Worm (Caenorhabditis elegans) whole organism, L4/young adult: ENCODE measurements around the gene R08D7.7.
"Not testable (repeated sequence)": the region's sequence is repeated elsewhere in the genome, so short reads cannot be mapped to it uniquely, and the experiment has no call there.

Experiments
- W03F9.2 ChIP-seq: fragments of 150-350 bp; optimal IDR thresholded peaks from 2 replicates; lab custom pipeline; 2014; ENCODE audit warnings: missing biosample characterization, missing genetic modification characterization
- dao-5 ChIP-seq: sonication (generic microtip); optimal IDR thresholded peaks from 2 replicates; lab custom pipeline; 2016; ENCODE audit warnings: missing genotype, missing genetic modification characterization, moderate library complexity, missing compliant biosample characterization
- him-1 ChIP-seq: sonication (generic microtip); optimal IDR thresholded peaks from 2 replicates; lab custom pipeline; 2016; ENCODE audit warnings: missing genotype, missing genetic modification reagents, missing genetic modification characterization, missing compliant biosample characterization

R08D7.7 gene

DNA sequence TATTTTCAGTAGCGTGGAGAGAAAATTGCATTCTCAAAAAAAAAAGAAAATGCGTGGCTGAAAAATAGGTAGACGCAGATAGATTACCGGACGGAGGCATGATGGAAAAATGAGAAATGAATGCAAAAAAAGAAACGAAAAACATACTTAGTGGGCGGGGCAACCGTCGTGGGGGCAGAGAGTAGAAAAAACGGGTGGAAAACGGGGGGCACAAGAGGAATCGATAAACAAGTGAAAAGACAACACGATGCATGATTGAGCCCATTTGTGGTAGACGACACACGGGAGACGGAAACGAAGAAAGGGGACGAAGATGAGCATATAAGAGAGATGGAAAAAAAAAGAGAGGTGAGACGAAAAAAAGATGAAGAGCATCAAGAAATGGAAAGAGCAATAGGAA is 1.3 kb upstream of the R08D7.7 start:
- TF ChIP-seq him-1 (tag; lab: Kevin White, UChicago) (no peak), W03F9.2 (no peak), dao-5 (tag; lab: Kevin White, UChicago) (no peak)

DNA sequence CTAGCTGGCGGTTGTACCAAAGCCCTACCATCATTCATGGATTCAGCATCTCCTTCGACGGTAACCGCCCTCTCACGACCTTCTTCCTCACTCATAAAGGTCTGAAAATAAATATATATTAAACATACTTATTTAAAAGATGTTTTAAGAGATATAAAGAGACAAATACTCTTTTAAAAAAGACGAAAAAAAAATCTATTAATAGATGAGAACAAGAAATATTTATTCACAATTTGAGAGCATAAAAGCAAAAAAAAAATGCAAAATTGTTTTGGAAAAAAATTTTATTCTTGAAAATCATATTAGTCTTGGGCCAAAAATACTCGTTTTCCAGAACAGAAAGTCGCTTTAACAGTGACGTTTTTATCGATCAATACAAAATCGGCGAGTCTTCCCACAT is 6.8 kb downstream of the R08D7.7 start, which contains the start of gene skat-1:
skat-1 (minus strand) TSS at position 101 of the 400 bp plus-strand sequence.
- TF ChIP-seq dao-5 (tag; lab: Kevin White, UChicago): no peak
- no peak for TF ChIP-seq W03F9.2
- no peak for TF ChIP-seq him-1 (tag; lab: Kevin White, UChicago)

DNA sequence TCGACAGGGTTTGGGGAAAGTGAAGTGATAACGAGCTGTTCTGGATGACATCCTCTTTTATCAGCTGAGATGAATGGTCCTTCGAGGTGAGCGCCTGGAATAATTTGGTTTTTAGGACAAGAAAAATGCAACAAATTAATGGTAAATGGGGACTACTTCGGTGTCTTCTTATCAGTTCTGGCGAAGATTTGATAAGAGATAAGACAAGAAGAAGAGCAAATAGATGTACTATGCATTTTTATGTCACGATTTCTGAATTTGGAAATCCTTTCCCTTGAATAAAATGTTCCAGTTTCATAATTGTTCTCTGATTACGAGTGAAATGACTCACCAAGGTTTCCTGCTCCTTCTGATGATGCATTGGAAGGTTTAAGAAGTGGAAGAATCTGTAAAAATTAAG is 8.0 kb downstream of the R08D7.7 start:
- TF ChIP-seq him-1 (tag; lab: Kevin White, UChicago) (no peak), dao-5 (tag; lab: Kevin White, UChicago) (no peak), W03F9.2 (no peak)

DNA sequence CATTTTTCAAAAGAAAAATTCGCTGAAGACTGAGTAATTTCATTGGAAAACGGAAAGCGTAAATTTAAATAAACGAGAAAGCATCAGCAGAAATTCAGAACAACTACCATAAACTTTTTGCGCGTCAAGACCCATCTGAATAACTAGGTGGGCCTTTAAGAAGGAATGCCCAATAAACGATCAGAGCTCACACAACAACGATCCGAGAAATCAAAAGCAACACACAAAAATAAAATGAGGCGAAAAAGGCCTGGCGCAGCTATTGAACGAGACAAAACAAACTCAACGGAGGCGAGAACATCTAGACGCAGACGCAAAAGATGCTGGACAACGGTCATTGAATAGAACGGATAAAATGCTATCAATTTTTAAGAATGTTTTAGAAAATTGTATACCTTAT is 9.0 kb downstream of the R08D7.7 start:
- TF ChIP-seq W03F9.2 (no peak), dao-5 (tag; lab: Kevin White, UChicago) (no peak), him-1 (tag; lab: Kevin White, UChicago) (no peak)

DNA sequence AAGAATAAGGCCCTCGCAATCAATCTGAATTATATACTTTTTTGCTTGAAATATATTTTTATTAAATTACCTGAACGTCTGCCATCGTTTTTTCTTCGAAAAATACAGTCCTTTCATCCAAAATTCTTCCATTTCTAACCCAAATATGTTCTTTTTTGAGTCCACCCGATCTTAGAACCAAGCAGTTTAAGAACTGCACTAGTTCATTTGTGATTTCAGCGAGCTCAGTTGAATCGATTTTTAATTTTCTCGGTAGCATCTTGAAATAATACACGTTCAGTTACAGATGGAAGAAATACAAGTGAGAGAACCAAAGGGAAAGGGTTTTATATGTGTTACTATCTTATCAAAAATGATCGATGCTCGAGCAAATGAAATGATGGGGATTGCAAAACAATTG is 9.7 kb downstream of the R08D7.7 start, which contains the start of gene F59B2.3:
F59B2.3 (minus strand) TSS at position 259 of the 400 bp plus-strand sequence.
- TF ChIP-seq dao-5 (tag; lab: Kevin White, UChicago) (no peak), W03F9.2 (no peak), him-1 (tag; lab: Kevin White, UChicago) (no peak)

DNA sequence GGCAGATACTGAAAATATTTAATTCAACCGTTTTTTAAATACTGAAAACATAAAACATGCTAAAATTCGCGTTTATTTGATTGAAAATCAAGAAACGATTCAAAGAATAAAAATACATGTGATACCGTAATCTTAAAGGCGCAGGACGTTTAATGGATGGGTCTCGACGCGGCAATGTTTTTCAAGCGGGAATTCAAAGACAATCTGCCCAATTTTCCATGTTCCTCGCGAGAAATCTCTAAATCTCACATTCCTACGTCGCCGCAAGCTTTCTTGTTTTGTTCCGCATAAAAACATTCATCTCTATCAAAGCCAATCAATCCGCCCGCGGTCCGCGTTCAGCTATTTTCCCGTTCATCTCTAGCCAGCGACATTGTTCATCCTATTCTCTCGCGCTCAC is 11.6 kb downstream of the R08D7.7 start:
- TF ChIP-seq him-1 (tag; lab: Kevin White, UChicago) (no peak), W03F9.2 (peak; percentile 22)

DNA sequence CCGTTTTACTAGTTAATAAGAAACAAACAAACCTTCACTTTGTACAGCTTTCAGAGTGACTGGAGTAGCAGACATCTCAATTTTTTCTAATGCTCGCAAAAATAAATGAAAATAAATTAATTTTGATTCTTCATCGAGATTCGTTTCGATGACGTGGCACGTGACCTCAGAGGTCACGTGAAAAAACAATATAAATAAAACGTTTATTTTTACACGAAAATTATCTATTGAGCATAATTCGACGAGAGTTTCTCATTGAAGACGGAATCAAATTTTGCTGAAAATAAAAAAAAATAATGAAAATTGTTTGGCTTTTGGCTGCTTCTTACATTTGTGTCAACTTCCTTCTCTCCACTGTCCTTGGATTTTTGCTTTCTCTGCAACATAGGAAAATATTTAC is 12.0 kb downstream of the R08D7.7 start, which contains the start of gene rpn-6.2:
rpn-6.2 (minus strand) TSS at position 101 of the 400 bp plus-strand sequence.
- TF ChIP-seq W03F9.2 (no peak), dao-5 (tag; lab: Kevin White, UChicago) (no peak), him-1 (tag; lab: Kevin White, UChicago) (no peak)

DNA sequence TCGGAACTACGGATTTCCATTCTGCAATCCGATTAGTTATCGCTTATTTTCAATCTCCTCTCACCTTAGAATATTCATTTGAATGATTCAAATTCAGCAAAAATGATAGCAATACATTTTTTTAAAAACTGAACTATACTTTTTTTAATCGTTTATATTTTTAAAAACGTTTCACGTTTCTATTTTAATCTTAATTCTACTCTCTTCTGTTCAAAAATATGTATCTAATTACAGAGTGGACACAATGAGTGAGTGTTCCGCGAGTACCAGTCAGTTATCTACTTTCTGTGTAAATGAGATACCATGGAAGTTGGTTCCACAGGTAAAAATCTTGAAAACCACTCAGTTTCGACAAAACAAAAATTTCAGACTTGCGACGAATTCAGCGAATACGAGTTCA is 12.7 kb downstream of the R08D7.7 start, which contains the start of the genes F59B2.15 and zif-1:
F59B2.15 (minus strand) TSS at position 101 of the 400 bp plus-strand sequence.
zif-1 (plus strand) TSS at position 235 of the 400 bp plus-strand sequence.
- TF ChIP-seq W03F9.2 (no peak), him-1 (tag; lab: Kevin White, UChicago) (no peak), dao-5 (tag; lab: Kevin White, UChicago) (no peak)

DNA sequence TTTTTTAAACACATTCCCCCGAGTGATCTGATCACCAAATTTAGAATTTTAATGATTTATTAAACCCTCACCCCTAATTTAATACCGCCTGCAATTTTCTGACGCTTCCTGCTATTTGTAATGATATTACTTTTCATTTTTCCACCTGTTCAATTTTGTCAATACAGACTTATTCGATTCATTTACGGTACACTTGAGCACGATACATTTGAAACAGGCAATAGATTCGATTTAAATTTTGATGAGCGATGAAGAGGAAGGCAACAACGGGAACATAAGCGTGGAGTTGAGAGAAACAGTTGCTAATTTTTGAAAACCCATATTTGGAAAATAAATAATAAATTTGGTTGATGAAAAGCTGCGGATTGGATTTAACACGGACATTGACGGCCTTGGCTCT is 14.8 kb downstream of the R08D7.7 start:
- TF ChIP-seq him-1 (tag; lab: Kevin White, UChicago): no peak
- TF ChIP-seq dao-5 (tag; lab: Kevin White, UChicago): no peak
- no peak for TF ChIP-seq W03F9.2

DNA sequence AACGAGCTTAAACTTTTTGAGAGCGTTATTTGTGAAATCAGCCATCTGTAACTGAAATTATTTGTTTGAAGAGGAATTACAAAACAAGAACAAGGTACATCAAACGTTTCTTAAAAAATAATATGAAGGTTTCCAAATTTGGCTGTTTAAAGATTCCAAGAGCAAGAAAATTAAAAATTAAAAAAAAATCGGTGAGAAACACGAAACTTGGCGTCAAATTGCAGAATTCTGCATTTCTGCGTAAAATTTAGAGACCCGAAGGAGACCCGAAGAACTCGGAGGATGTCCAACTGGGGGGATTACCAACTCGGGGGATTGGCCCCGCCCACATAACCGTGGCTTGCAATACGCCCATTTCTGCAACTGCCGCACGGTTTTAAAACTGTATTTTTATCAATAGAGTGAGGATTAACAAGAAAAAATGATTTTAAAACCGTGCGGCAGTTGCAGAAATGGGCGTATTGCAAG is 16.1 kb downstream of the R08D7.7 start, which contains the start of gene rab-6.1:
rab-6.1 (minus strand) TSS at position 51 of the 468 bp plus-strand sequence.
- TF ChIP-seq W03F9.2; dao-5 (tag; lab: Kevin White, UChicago); him-1 (tag; lab: Kevin White, UChicago): not testable (repeated sequence)

DNA sequence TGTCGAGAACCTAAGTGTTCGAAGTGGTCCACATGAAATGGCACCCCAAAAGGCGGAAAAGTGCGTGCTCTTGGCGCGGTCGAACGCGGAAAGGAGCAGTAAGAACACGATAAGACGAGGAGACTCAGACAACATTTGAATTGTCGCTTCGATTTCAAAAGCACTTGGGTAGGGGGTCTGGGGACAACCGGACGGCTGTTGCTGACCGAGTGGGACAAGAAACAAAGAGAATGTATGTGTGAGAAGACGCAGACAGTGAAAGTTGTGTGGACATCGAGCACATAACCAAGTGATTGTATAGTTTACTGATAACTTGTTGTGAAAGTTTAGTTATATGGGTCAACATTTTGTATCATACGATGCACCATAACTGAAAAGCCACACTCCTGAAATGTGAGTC is 17.3 kb downstream of the R08D7.7 start:
- no peak for TF ChIP-seq W03F9.2
- no peak for TF ChIP-seq dao-5 (tag; lab: Kevin White, UChicago)
- TF ChIP-seq him-1 (tag; lab: Kevin White, UChicago): no peak

DNA sequence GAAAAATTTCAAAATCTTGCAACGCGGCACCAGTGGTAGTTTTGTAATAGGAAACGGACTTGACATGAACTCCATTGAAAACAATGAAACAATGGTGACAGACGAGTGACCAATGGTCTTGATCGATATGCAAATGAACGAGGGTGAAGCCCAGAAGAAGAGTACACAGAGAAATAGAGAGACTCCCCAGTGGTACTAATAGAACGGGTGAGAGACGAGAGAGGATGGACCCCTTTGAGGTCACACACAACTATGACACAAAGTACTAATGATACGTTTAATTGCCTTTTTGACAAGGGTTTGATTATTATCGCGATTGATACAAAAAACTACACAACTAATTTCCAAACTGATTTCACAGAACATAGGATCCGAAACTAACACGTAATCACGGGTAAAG is 20.2 kb downstream of the R08D7.7 start, which contains the start of gene F59B2.8:
F59B2.8 (minus strand) TSS at position 151 of the 400 bp plus-strand sequence.
- TF ChIP-seq dao-5 (tag; lab: Kevin White, UChicago) (no peak), W03F9.2 (no peak), him-1 (tag; lab: Kevin White, UChicago) (no peak)

DNA sequence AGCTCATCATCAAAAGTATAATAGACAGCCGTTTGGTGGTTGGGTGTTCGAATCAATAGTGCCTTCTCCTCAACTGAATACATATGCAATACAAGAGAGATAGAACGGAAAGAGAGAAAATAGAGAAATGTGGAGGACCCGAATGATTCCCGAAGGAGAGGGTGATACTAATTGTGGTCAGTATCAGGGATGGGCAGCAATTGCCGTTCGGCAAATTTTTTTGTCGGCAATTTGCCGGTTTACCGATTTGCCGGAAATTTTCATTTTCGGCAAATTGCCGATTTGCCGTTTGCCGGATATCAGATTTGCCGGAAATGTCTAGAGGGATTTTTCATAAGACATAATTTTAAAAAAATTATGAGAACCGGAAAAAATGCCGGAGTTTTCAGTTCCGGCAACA is 22.5 kb downstream of the R08D7.7 start, which contains the start of gene F59B2.9:
F59B2.9 (minus strand) TSS at position 101 of the 400 bp plus-strand sequence.
- TF ChIP-seq W03F9.2: no peak
- TF ChIP-seq him-1 (tag; lab: Kevin White, UChicago): no peak
- TF ChIP-seq dao-5 (tag; lab: Kevin White, UChicago): no peak

DNA sequence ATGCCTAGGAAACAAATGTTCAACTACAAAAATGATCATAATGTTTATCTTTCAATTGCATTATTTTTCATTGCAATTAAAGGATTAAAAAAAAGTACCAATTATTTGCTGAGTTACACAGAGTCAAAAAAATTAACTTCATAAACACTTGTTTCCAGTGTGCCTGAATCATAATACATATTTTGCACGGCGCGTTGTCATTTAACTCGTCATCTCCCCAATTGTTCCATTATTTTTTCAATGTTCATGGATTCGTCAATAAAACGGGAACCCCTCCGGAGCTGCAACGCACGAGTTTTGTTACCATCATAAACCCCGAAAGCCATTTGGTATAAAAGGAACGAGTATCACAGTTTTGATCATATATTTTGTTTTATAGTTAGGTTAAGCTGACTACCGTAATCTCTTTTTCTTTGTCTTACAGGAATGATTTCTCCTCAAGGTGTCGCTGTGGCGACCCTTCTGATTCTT is 27.4 kb downstream of the R08D7.7 start, which contains the start of gene F59B2.12:
F59B2.12 (plus strand) TSS at position 421 of the 471 bp plus-strand sequence.
- TF ChIP-seq dao-5 (tag; lab: Kevin White, UChicago) (no peak), him-1 (tag; lab: Kevin White, UChicago) (no peak), W03F9.2 (no peak)
